Worm (Caenorhabditis elegans) whole organism, L3 larva: Measurements from ENCODE around the gene Y7A9D.1.

Source experiments
- ama-1 ChIP-seq: fragments of 150-350 bp; optimal IDR thresholded peaks from 2 replicates; lab custom pipeline; 2018
- fos-1 ChIP-seq: fragments of 150-350 bp; optimal IDR thresholded peaks from 2 replicates; lab custom pipeline; 2014; ENCODE audit warnings: missing biosample characterization, missing genetic modification characterization
- nhr-237 ChIP-seq: fragments of 150-350 bp; optimal IDR thresholded peaks from 2 replicates; lab custom pipeline; 2014; ENCODE audit warnings: missing biosample characterization, missing genetic modification characterization
- nhr-28 ChIP-seq: fragments of 150-350 bp; optimal IDR thresholded peaks from 2 replicates; lab custom pipeline; 2014; ENCODE audit warnings: missing biosample characterization, missing genetic modification characterization
- nhr-67 ChIP-seq: fragments of 150-350 bp; optimal IDR thresholded peaks from 2 replicates; lab custom pipeline; 2014; ENCODE audit warnings: missing biosample characterization, missing genetic modification characterization
- skn-1 ChIP-seq: fragments of 150-350 bp; optimal IDR thresholded peaks from 2 replicates; lab custom pipeline; 2014; ENCODE audit warnings: missing biosample characterization, missing genetic modification characterization
- ztf-4 ChIP-seq: fragments of 150-350 bp; optimal IDR thresholded peaks from 2 replicates; lab custom pipeline; 2014; ENCODE audit warnings: missing biosample characterization, missing genetic modification characterization

- TF ChIP-seq ztf-4: no peak
- TF ChIP-seq nhr-237: no peak
- no peak for TF ChIP-seq skn-1 (tag; lab: Kevin White, UChicago)
- TF ChIP-seq fos-1 (tag; lab: Kevin White, UChicago): no peak
- no peak for TF ChIP-seq nhr-67
- TF ChIP-seq ama-1 (lab: Kevin White, UChicago): no peak
- TF ChIP-seq nhr-28 (tag; lab: Kevin White, UChicago): no peak
Measured at ce11 chrIV:16397845-16398607, 16.0 kb upstream of the Y7A9D.1 start.
